Worm (Caenorhabditis elegans) whole organism, young adult: ENCODE data around the gene F14B8.6.

Experiments used
- F10E7.11 ChIP-seq: sonication (generic microtip); optimal IDR thresholded peaks from 2 replicates; lab custom pipeline; 2017; ENCODE audit warnings: mild to moderate bottlenecking, missing genetic modification characterization, moderate library complexity, missing compliant biosample characterization
- F22D6.2 ChIP-seq: sonication (generic microtip); optimal IDR thresholded peaks from 2 replicates; lab custom pipeline; 2016; ENCODE audit warnings: mild to moderate bottlenecking, missing genetic modification characterization, missing compliant biosample characterization
- F49E8.2 ChIP-seq: sonication (generic microtip); optimal IDR thresholded peaks from 3 replicates; lab custom pipeline; 2017; ENCODE audit warnings: missing genetic modification characterization, mild to moderate bottlenecking, missing compliant biosample characterization, antibody characterized with exemption, moderate library complexity; ENCODE audit not compliant: insufficient read depth
- F55B11.4 ChIP-seq: sonication (generic microtip); optimal IDR thresholded peaks from 2 replicates; lab custom pipeline; 2016; ENCODE audit warnings: missing compliant biosample characterization, missing genetic modification characterization, borderline replicate concordance; ENCODE audit not compliant: insufficient read depth
- F57A8.1 ChIP-seq: fragments of 200-800 bp; sonication (Bioruptor generic); optimal IDR thresholded peaks from 2 replicates; lab custom pipeline; 2018; ENCODE audit warnings: mild to moderate bottlenecking, missing genetic modification characterization, moderate library complexity, missing compliant biosample characterization
- F57C9.4 ChIP-seq: sonication (generic microtip); optimal IDR thresholded peaks from 2 replicates; lab custom pipeline; 2017; ENCODE audit warnings: mild to moderate bottlenecking, missing genetic modification characterization, missing compliant biosample characterization
- K11D2.4 ChIP-seq: fragments of 200-800 bp; sonication (Bioruptor generic); IDR thresholded peaks from 2 replicates; pipeline ENCODE4 v1.3.6; 2022; ENCODE audit warnings: missing genetic modification reagents, missing genetic modification characterization, missing compliant biosample characterization
- K12H6.12 ChIP-seq: fragments of 200-800 bp; sonication (Bioruptor generic); optimal IDR thresholded peaks from 2 replicates; lab custom pipeline; 2018; ENCODE audit warnings: mild to moderate bottlenecking, missing genetic modification characterization, missing compliant biosample characterization
- T26A5.8 ChIP-seq: sonication (generic microtip); optimal IDR thresholded peaks from 2 replicates; lab custom pipeline; 2016; ENCODE audit warnings: missing genetic modification characterization, missing compliant biosample characterization
- Y53F4B.3 ChIP-seq: fragments of 200-800 bp; sonication (Bioruptor generic); IDR thresholded peaks from 2 replicates; pipeline ENCODE4 v1.3.6; 2022; ENCODE audit warnings: missing genetic modification reagents, missing genetic modification characterization, missing compliant biosample characterization
- Y79H2A.3 ChIP-seq: fragments of 200-800 bp; sonication (Bioruptor generic); conservative IDR thresholded peaks from 2 replicates; pipeline ENCODE4 v1.3.6; 2022; ENCODE audit warnings: missing genetic modification reagents, missing genetic modification characterization, missing compliant biosample characterization
- athp-1 ChIP-seq: sonication (generic microtip); optimal IDR thresholded peaks from 2 replicates; lab custom pipeline; 2017; ENCODE audit warnings: mild to moderate bottlenecking, missing genetic modification characterization, missing compliant biosample characterization
- attf-5 ChIP-seq: fragments of 200-800 bp; sonication (Bioruptor generic); optimal IDR thresholded peaks from 2 replicates; lab custom pipeline; 2018; ENCODE audit warnings: mild to moderate bottlenecking, missing genetic modification characterization, missing compliant biosample characterization
- bed-2 ChIP-seq: fragments of 200-800 bp; sonication (Bioruptor generic); IDR thresholded peaks from 2 replicates; pipeline ENCODE4 v1.3.6; 2022; ENCODE audit warnings: missing genetic modification reagents, missing genetic modification characterization, missing compliant biosample characterization
- chd-7 ChIP-seq: sonication (generic microtip); optimal IDR thresholded peaks from 2 replicates; lab custom pipeline; 2016; ENCODE audit warnings: mild to moderate bottlenecking, missing genetic modification characterization, moderate library complexity, missing compliant biosample characterization
- die-1 ChIP-seq: sonication (generic microtip); optimal IDR thresholded peaks from 2 replicates; lab custom pipeline; 2016; ENCODE audit warnings: missing genotype, mild to moderate bottlenecking, missing genetic modification characterization, missing compliant biosample characterization
- dox-1 ChIP-seq: fragments of 200-800 bp; sonication (Bioruptor generic); IDR thresholded peaks from 2 replicates; pipeline ENCODE4 v1.3.6; 2022; ENCODE audit warnings: missing genetic modification reagents, missing genetic modification characterization, missing compliant biosample characterization
- dpff-1 ChIP-seq: sonication (generic microtip); optimal IDR thresholded peaks from 2 replicates; lab custom pipeline; 2017; ENCODE audit warnings: mild to moderate bottlenecking, missing genetic modification characterization, missing compliant biosample characterization
- egrh-3 ChIP-seq: fragments of 200-800 bp; sonication (Bioruptor generic); IDR thresholded peaks from 2 replicates; pipeline ENCODE4 v1.3.6; 2022; ENCODE audit warnings: missing genetic modification reagents, missing genetic modification characterization, missing compliant biosample characterization
- ekl-4 ChIP-seq: fragments of 200-800 bp; sonication (Bioruptor generic); IDR thresholded peaks from 2 replicates; pipeline ENCODE4 v1.3.6; 2022; ENCODE audit warnings: missing genetic modification reagents, missing genetic modification characterization, missing compliant biosample characterization
- hlh-26 ChIP-seq: fragments of 200-800 bp; sonication (Bioruptor generic); conservative IDR thresholded peaks from 2 replicates; pipeline ENCODE4 v1.3.6; 2022; ENCODE audit warnings: missing genetic modification reagents, missing genetic modification characterization, missing compliant biosample characterization
- hmg-1.2 ChIP-seq: fragments of 200-800 bp; sonication (Bioruptor generic); IDR thresholded peaks from 2 replicates; pipeline ENCODE4 v1.3.6; 2022; ENCODE audit warnings: missing genetic modification reagents, missing genetic modification characterization, missing compliant biosample characterization
- let-607 ChIP-seq, 2 experiments: fragments of 200-800 bp in 1 of 2; sonication (Bioruptor generic) in 1 of 2; sonication (generic microtip) in 1 of 2; optimal IDR thresholded peaks; 2 replicates each; lab custom pipeline; 2016 to 2018; ENCODE audit warnings: mild to moderate bottlenecking in 2 of 2, missing compliant biosample characterization in 2 of 2, missing genetic modification characterization in 2 of 2, moderate library complexity in 2 of 2, missing genotype in 1 of 2
- lin-26 ChIP-seq: fragments of 200-800 bp; sonication (Bioruptor generic); IDR thresholded peaks from 2 replicates; pipeline ENCODE4 v1.3.6; 2022; ENCODE audit warnings: missing genetic modification reagents, missing genetic modification characterization, missing compliant biosample characterization
- lin-40 ChIP-seq: sonication (generic microtip); optimal IDR thresholded peaks from 2 replicates; lab custom pipeline; 2016; ENCODE audit warnings: missing genetic modification characterization, mild to moderate bottlenecking, missing compliant biosample characterization, missing genotype, missing genetic modification reagents
- lir-1 ChIP-seq: fragments of 200-800 bp; sonication (Bioruptor generic); conservative IDR thresholded peaks from 2 replicates; pipeline ENCODE4 v1.3.6; 2022; ENCODE audit warnings: missing genetic modification reagents, missing genetic modification characterization, missing compliant biosample characterization
- madf-10 ChIP-seq: sonication (generic microtip); optimal IDR thresholded peaks from 2 replicates; lab custom pipeline; 2016; ENCODE audit warnings: mild to moderate bottlenecking, missing genetic modification characterization, missing compliant biosample characterization
- nfya-1 ChIP-seq: sonication (generic microtip); optimal IDR thresholded peaks from 2 replicates; lab custom pipeline; 2017; ENCODE audit warnings: antibody characterized with exemption, missing compliant biosample characterization, missing genetic modification characterization, borderline replicate concordance; ENCODE audit not compliant: insufficient read depth
- nhr-80 ChIP-seq: sonication (generic microtip); optimal IDR thresholded peaks from 2 replicates; lab custom pipeline; 2016; ENCODE audit warnings: missing genetic modification characterization, missing compliant biosample characterization
- nhr-90 ChIP-seq: sonication (generic microtip); optimal IDR thresholded peaks from 2 replicates; lab custom pipeline; 2016; ENCODE audit warnings: missing genotype, mild to moderate bottlenecking, missing genetic modification characterization, missing compliant biosample characterization
- pbrm-1 ChIP-seq: fragments of 200-800 bp; sonication (Bioruptor generic); IDR thresholded peaks from 2 replicates; pipeline ENCODE4 v1.3.6; 2022; ENCODE audit warnings: missing genetic modification reagents, missing genetic modification characterization, missing compliant biosample characterization
- pha-4 ChIP-seq: fragments of 150-350 bp; sonication (generic microtip); optimal IDR thresholded peaks from 2 replicates; lab custom pipeline; 2014; ENCODE audit warnings: missing biosample characterization, missing genetic modification reagents, missing genetic modification characterization
- repo-1 ChIP-seq: sonication (generic microtip); optimal IDR thresholded peaks from 2 replicates; lab custom pipeline; 2017; ENCODE audit warnings: mild to moderate bottlenecking, missing genetic modification characterization, missing compliant biosample characterization
- sea-2 ChIP-seq: fragments of 200-800 bp; sonication (Bioruptor generic); IDR thresholded peaks from 2 replicates; pipeline ENCODE4 v1.3.6; 2022; ENCODE audit warnings: missing genetic modification characterization, missing compliant biosample characterization
- somi-1 ChIP-seq: fragments of 200-800 bp; sonication (Bioruptor generic); optimal IDR thresholded peaks from 2 replicates; lab custom pipeline; 2018; ENCODE audit warnings: mild to moderate bottlenecking, missing genetic modification characterization, missing compliant biosample characterization
- tbx-9 ChIP-seq: sonication (generic microtip); optimal IDR thresholded peaks from 2 replicates; lab custom pipeline; 2016; ENCODE audit warnings: borderline replicate concordance, missing genetic modification characterization, inconsistent platforms, missing compliant biosample characterization
- unc-130 ChIP-seq: sonication (generic microtip); optimal IDR thresholded peaks from 2 replicates; lab custom pipeline; 2016; ENCODE audit warnings: missing genetic modification reagents, missing genetic modification characterization, missing compliant biosample characterization
- zim-3 ChIP-seq: sonication (generic microtip); optimal IDR thresholded peaks from 2 replicates; lab custom pipeline; 2017; ENCODE audit warnings: mild to moderate bottlenecking, missing genetic modification characterization, moderate library complexity, missing compliant biosample characterization
- ztf-22 ChIP-seq: fragments of 200-800 bp; sonication (Bioruptor generic); optimal IDR thresholded peaks from 2 replicates; lab custom pipeline; 2018; ENCODE audit warnings: mild to moderate bottlenecking, missing genetic modification characterization, moderate library complexity, missing compliant biosample characterization
- ztf-6 ChIP-seq: fragments of 200-800 bp; sonication (Bioruptor generic); IDR thresholded peaks from 2 replicates; pipeline ENCODE4 v1.3.6; 2022; ENCODE audit warnings: missing genetic modification reagents, missing genetic modification characterization, missing compliant biosample characterization

F14B8.6 gene

ce11 chrX:6932134-6932533, at the start of gene F14B8.6:
F14B8.6 (minus strand) TSS chrX:6932425.
- TF ChIP-seq sea-2 (GFP tag; lab: Robert Waterston, UW): no peak
- peak; percentile 74 for TF ChIP-seq dox-1 (GFP tag; lab: Robert Waterston, UW)
- no peak for TF ChIP-seq K12H6.12 (tag; lab: Kevin White, UChicago)
- no peak for TF ChIP-seq bed-2
- TF ChIP-seq F49E8.2 (tag; lab: Kevin White, UChicago): no peak
- TF ChIP-seq nhr-90 (tag; lab: Kevin White, UChicago): peak; percentile 35
- no peak for TF ChIP-seq Y53F4B.3 (GFP tag; lab: Robert Waterston, UW)
- TF ChIP-seq attf-5 (GFP tag; lab: Kevin White, UChicago): peak; percentile 12
- peak; percentile 28 to 63 for TF ChIP-seq let-607 (tag; optimal IDR thresholded peaks at IDR 0.05; lab: Kevin White, UChicago)
- TF ChIP-seq ztf-22 (GFP tag; lab: Kevin White, UChicago): peak; percentile 17
- TF ChIP-seq nhr-80 (tag; lab: Kevin White, UChicago): peak; percentile 97
- no peak for TF ChIP-seq ztf-6
- no peak for TF ChIP-seq die-1 (tag; lab: Kevin White, UChicago)

- TF ChIP-seq unc-130 (no peak), ekl-4 (GFP tag; lab: Robert Waterston, UW) (no peak), pha-4 (tag; lab: Kevin White, UChicago) (no peak), F10E7.11 (tag; lab: Kevin White, UChicago) (no peak), F57C9.4 (tag; lab: Kevin White, UChicago) (no peak), tbx-9 (tag; lab: Kevin White, UChicago) (no peak), somi-1 (GFP tag; lab: Kevin White, UChicago) (no peak), nfya-1 (no peak), F22D6.2 (tag; lab: Kevin White, UChicago) (no peak), chd-7 (tag; lab: Kevin White, UChicago) (no peak), K12H6.12 (tag; lab: Kevin White, UChicago) (no peak), madf-10 (no peak), K11D2.4 (GFP tag; lab: Robert Waterston, UW) (no peak), athp-1 (tag; lab: Kevin White, UChicago) (no peak), T26A5.8 (tag; lab: Kevin White, UChicago) (no peak), F55B11.4 (no peak), pbrm-1 (GFP tag; lab: Robert Waterston, UW) (no peak), hlh-26 (GFP tag; lab: Robert Waterston, UW) (no peak), Y53F4B.3 (GFP tag; lab: Robert Waterston, UW) (no peak), hmg-1.2 (no peak)
- TF ChIP-seq, all 124 proteins: peak for 0
These were observed 39.1 kb upstream of the F14B8.6 start for ce11 chrX:6971301-6971700.

DNA sequence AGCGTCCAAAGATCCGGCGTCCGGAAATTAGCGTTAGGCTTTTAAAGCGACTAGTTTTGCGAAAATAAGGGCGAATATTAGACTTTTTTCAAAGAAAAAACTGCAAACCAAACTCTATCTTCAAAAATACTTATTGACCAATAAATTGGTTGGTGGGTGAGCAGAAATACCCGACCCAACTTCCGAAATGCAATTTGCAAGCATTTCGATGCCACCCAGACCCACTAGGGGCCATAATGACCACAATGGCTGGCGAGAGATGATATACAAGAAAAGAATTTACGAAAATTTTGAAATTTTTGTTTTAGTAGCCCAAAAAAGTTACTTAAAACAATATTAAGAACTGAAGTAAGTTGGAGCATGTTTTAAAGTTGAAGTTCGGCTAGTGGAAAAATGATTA, 37.9 kb upstream of the F14B8.6 start:
- no peak for TF ChIP-seq repo-1 (tag; lab: Kevin White, UChicago)
- TF ChIP-seq lin-40 (tag; lab: Kevin White, UChicago): no peak
- no peak for TF ChIP-seq madf-10
- TF ChIP-seq egrh-3 (GFP tag; lab: Robert Waterston, UW): no peak
- TF ChIP-seq bed-2: no peak
- no peak for TF ChIP-seq F57A8.1
- no peak for TF ChIP-seq lir-1 (GFP tag; lab: Robert Waterston, UW)
- TF ChIP-seq dpff-1 (tag; lab: Kevin White, UChicago): no peak
- TF ChIP-seq lin-26: no peak
- no peak for TF ChIP-seq Y79H2A.3 (GFP tag; lab: Robert Waterston, UW)
- TF ChIP-seq zim-3 (tag; lab: Kevin White, UChicago): no peak
